Worm (Caenorhabditis elegans) whole organism, late embryonic: ENCODE data around the gene T26H5.8.

ENCODE experiments used
- ama-1 ChIP-seq: fragments of 150-350 bp; optimal IDR thresholded peaks from 2 replicates; lab custom pipeline; 2014
- che-1 ChIP-seq: sonication (generic microtip); optimal IDR thresholded peaks from 2 replicates; lab custom pipeline; 2016; ENCODE audit warnings: mild to moderate bottlenecking, missing genetic modification characterization, missing compliant biosample characterization
- fkh-10 ChIP-seq: fragments of 150-350 bp; optimal IDR thresholded peaks from 2 replicates; lab custom pipeline; 2014; ENCODE audit warnings: missing biosample characterization, missing genetic modification reagents, missing genetic modification characterization
- madf-2 ChIP-seq: sonication (generic microtip); optimal IDR thresholded peaks from 2 replicates; lab custom pipeline; 2017; ENCODE audit warnings: missing genetic modification characterization, missing compliant biosample characterization
- nhr-11 ChIP-seq: fragments of 150-350 bp; optimal IDR thresholded peaks from 2 replicates; lab custom pipeline; 2014; ENCODE audit warnings: missing biosample characterization, missing genetic modification characterization
- pha-4 ChIP-seq: fragments of 150-350 bp; optimal IDR thresholded peaks from 2 replicates; lab custom pipeline; 2018; ENCODE audit warnings: missing biosample characterization, missing genetic modification reagents, missing genetic modification characterization
- pqm-1 ChIP-seq: sonication (generic microtip); optimal IDR thresholded peaks from 2 replicates; lab custom pipeline; 2016; ENCODE audit warnings: missing genetic modification characterization, missing compliant biosample characterization
- rnt-1 ChIP-seq: sonication (generic microtip); optimal IDR thresholded peaks from 2 replicates; lab custom pipeline; 2016; ENCODE audit warnings: missing genetic modification characterization, missing compliant biosample characterization
- tbx-7 ChIP-seq: sonication (generic microtip); optimal IDR thresholded peaks from 2 replicates; lab custom pipeline; 2016; ENCODE audit warnings: missing genotype, missing genetic modification characterization, missing compliant biosample characterization
- unc-42 ChIP-seq: sonication (generic microtip); optimal IDR thresholded peaks from 2 replicates; lab custom pipeline; 2016; ENCODE audit warnings: missing genotype, missing genetic modification characterization, missing compliant biosample characterization
- unc-86 ChIP-seq: sonication (generic microtip); optimal IDR thresholded peaks from 2 replicates; lab custom pipeline; 2016; ENCODE audit warnings: missing genetic modification characterization, missing compliant biosample characterization

DNA sequence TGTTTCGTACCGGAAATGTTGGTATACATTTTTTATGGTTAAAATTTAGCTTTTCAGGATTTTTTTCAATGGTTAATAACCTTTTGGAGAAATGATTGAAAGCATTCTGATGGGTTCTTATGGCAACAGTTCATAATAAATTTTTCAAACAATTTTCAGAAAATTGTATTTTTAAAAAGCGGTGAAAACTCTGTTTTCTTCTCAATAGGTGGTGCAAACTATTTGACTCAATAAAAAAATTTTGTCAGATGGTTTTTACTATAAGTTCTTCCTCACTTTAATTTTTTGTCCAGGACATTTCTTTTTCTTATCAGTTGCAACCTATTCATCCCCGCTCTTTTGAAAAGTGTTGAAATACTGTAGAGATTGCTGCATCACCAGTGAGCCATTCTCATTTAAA lies 16.3 kb upstream of the T26H5.8 start, which contains the start of gene T26H5.14:
- TF ChIP-seq tbx-7 (tag; lab: Kevin White, UChicago) (no peak), unc-42 (no peak), pqm-1 (tag; lab: Kevin White, UChicago) (no peak), ama-1 (lab: Kevin White, UChicago) (no peak), fkh-10 (GFP tag; lab: Kevin White, UChicago) (no peak), madf-2 (no peak), che-1 (tag; lab: Kevin White, UChicago) (no peak), rnt-1 (no peak), unc-86 (no peak), nhr-11 (tag; lab: Kevin White, UChicago) (no peak), pha-4 (tag; lab: Kevin White, UChicago) (no peak)
